Worm (Caenorhabditis elegans): ENCODE measurements around the gene Y67D2.2.

Y67D2.2 gene

DNA sequence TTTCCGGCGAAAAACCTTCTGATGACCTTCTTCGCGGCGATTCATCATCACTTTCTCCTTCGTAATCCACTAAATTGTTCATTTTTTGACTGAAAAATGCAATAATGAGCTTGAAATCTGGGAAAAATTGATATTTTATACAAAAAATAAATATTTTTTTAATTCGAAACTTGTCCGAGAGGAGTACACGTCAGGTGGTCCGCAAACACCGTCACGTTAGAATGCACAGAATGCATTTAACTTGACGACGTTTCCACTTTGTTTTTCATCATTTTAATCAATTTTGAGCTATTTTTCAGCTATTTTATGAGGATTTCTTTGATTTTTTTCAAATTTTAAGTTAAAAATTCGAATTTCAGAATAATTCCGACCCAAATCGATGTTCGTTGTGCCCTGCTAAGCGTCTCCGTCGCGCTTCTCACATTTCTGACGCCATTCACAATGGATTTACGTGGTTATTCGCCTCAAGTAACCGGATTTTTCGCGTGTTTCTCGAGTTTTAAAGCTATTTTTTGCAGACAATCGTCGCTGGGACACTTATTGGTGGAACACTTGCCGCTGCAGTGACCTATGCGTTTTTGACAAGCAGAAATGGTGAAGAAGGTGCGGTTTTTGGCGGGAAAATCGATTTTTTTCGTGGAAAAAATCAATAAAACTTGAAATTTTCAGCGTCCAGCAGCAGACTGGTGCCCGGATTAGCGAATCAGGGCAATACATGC is at the start of gene Y67D2.2, which contains the start of gene eelo-1:
TSS of gene Y67D2.2 (plus strand) at position 360 of the 719 bp plus-strand sequence.
TSS of gene eelo-1 (minus strand) at position 89 of the 719 bp plus-strand sequence.
- TF ChIP-seq ztf-16 (tag; optimal IDR thresholded peaks at IDR 0.05) (no peak), pros-1 (tag; optimal IDR thresholded peaks at IDR 0.05) (no peak), ceh-2 (tag; optimal IDR thresholded peaks at IDR 0.05) (no peak), ceh-31 (tag; optimal IDR thresholded peaks at IDR 0.05) (no peak), ceh-30 (tag; optimal IDR thresholded peaks at IDR 0.05) (peak; percentile 43), fkh-6 (tag; optimal IDR thresholded peaks at IDR 0.05) (no peak), nfya-1 (tag; optimal IDR thresholded peaks at IDR 0.05) (peak; percentile 8), unc-55 (GFP tag; optimal IDR thresholded peaks at IDR 0.05) (no peak), T23F11.4 (GFP tag; optimal IDR thresholded peaks at IDR 0.05) (no peak), pax-1 (tag; optimal IDR thresholded peaks at IDR 0.05) (no peak), ahr-1 (tag; optimal IDR thresholded peaks at IDR 0.05) (no peak)

DNA sequence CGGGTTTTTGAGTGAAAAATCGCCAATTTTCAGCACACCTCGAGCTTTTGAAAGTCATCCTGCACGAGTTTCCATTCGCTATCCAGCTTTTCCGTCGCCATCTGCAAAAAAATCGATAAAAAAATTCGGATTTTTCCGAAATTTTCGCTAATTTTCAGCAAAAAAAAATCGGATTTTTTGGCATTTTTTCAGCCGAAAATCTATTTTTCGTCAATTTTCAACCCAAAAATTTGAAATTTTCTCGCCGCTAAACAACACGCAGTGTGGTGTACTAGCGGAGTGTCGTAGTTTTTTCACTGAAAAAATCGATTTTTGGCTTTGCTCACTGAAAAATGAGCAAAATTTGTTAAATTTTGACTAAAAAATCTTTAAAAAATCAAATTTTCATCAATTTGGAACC is 40.7 kb upstream of the Y67D2.2 start, which contains the start of gene tmem-120:
TSS of gene tmem-120 (minus strand) at position 101 of the 400 bp plus-strand sequence.
- no peak for TF ChIP-seq ceh-45 (GFP tag; IDR thresholded peaks at IDR 0.05)
- no peak for TF ChIP-seq che-1 (tag; optimal IDR thresholded peaks at IDR 0.05)
- no peak for TF ChIP-seq ceh-31 (tag; optimal IDR thresholded peaks at IDR 0.05)
- TF ChIP-seq K09A11.1 (tag; optimal IDR thresholded peaks at IDR 0.05; ENCODE audit: insufficient read depth): no peak
- TF ChIP-seq ceh-24 (tag; optimal IDR thresholded peaks at IDR 0.05): no peak
- no peak for TF ChIP-seq pax-1 (tag; optimal IDR thresholded peaks at IDR 0.05)
- TF ChIP-seq rnt-1 (tag; optimal IDR thresholded peaks at IDR 0.05): no peak
- no peak for TF ChIP-seq hlh-15 (tag; optimal IDR thresholded peaks at IDR 0.05)

DNA sequence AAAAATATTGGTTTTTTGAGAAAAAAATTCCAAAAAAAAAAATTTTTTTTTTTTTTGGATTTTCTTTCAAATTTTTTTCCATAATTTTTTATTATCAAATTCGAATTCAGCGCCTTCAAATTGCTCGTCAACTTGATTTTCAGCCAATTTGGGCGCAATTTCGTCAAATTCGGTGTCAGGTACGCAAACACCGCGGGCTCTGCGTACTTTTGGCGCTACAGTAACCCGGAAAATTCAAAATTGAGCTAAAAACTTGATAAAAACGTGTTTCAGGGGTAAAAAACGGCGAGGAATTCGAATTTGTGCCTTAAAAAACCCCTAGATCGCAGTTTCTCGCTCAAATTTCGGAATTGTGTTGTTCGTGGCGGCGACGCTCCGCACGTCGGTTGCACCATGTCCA is 38.7 kb upstream of the Y67D2.2 start:
- TF ChIP-seq tbx-2 (tag; optimal IDR thresholded peaks at IDR 0.05): no peak
- no peak for TF ChIP-seq ceh-14 (tag; optimal IDR thresholded peaks at IDR 0.05)
- TF ChIP-seq zip-5 (tag; optimal IDR thresholded peaks at IDR 0.05): no peak
- no peak for TF ChIP-seq ceh-9 (tag; optimal IDR thresholded peaks at IDR 0.05)
- TF ChIP-seq hlh-15 (tag; optimal IDR thresholded peaks at IDR 0.05): no peak
- TF ChIP-seq pat-9 (tag; optimal IDR thresholded peaks at IDR 0.05): no peak
- no peak for TF ChIP-seq unc-42 (tag; optimal IDR thresholded peaks at IDR 0.05)
- TF ChIP-seq odd-2 (tag; optimal IDR thresholded peaks at IDR 0.05): no peak
- no peak for TF ChIP-seq ceh-22 (tag; optimal IDR thresholded peaks at IDR 0.05)
- no peak for TF ChIP-seq tbx-7 (tag; optimal IDR thresholded peaks at IDR 0.05)
- no peak for TF ChIP-seq ets-4 (tag; optimal IDR thresholded peaks at IDR 0.05)
- TF ChIP-seq ceh-34 (tag; optimal IDR thresholded peaks at IDR 0.05): no peak
- no peak for TF ChIP-seq nhr-232 (tag; optimal IDR thresholded peaks at IDR 0.05)
- TF ChIP-seq ref-2 (tag; optimal IDR thresholded peaks at IDR 0.05): no peak

DNA sequence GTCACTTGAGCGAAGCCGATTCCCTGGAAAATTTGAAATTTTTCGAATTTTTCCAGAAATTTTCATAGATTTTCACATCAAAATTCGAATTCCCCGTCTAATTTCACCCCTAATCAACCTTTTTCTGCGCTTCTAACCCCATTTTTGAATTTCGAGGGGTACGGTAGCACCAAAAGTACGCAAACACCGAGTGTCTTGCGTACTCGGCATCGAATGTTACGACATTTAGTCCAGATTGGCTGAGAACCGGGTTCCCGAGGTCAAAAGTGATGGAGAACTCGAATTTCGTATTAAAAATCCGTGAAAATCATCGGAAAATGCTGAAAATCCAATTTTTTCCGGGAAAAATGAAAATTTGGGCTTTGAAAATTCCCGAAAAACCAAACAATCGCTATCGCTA is 30.2 kb upstream of the Y67D2.2 start:
- TF ChIP-seq ceh-24 (tag; optimal IDR thresholded peaks at IDR 0.05): no peak

DNA sequence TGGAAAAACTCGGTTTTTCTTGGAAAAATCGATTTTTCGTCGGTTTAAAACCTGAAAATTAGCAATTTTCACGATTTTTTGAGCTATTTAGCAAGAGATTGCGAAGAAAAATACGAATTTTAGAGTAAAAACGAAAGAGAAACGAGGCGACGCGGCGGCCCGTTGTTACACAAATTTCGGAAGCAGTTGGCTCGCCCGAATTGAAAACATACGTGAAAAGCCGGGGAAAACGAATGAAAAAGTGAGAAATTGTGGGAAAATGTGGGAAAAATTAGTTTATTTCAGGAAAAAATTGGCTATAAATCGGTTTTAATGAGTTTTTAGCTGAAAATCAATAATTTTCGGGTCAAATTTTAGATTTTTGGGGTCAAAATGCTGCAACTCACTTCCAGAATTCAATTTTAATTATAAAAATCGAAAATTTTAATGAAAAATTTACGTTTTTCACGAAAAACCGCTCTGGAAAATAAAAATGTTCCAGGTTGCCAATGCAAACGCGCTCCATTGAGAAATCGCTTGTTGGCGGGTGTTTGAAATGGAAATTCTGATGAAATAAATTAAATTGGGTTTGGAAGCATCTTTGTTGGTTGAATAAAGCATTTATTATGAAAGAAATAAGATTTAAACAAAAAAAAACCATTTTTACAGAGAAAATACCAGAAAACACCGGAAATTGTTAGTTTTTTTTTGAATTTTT is 25.7 kb upstream of the Y67D2.2 start, which contains the start of gene snf-6:
TSS of gene snf-6 (minus strand) at position 51 of the 697 bp plus-strand sequence.
- no peak for TF ChIP-seq ceh-14 (tag; optimal IDR thresholded peaks at IDR 0.05)
- peak; percentile 28 for TF ChIP-seq che-1 (tag; optimal IDR thresholded peaks at IDR 0.05)
- TF ChIP-seq hlh-6 (tag; optimal IDR thresholded peaks at IDR 0.05): no peak
- no peak for TF ChIP-seq fkh-10 (GFP tag; optimal IDR thresholded peaks at IDR 0.05)
- TF ChIP-seq eyg-1 (tag; optimal IDR thresholded peaks at IDR 0.05): no peak
